Worm (Caenorhabditis elegans): Measurements from ENCODE around the gene C47D12.5.

DNA sequence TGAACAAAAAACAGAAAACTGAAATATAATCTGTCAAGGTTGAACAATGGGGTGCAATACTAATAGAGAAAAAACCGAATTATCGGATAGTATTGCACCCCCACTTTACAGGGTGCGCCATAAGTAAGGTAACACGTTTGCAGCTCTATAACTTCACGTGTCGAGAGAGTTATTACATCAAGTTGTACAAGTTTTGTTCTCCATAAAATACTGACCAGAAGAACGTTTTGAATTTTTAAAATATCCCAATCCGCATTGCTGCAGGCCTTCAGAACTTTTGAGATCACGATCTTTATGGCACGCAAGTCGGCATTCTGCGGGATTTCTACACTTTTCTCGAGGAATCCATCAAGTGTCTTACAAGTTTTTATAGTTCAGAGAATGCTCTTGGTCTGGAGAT is 47.3 kb downstream of the C47D12.5 start:
- TF ChIP-seq pag-3 (tag; optimal IDR thresholded peaks at IDR 0.05; ENCODE audit: borderline replicate concordance) = no peak
- TF ChIP-seq sox-4 (tag; optimal IDR thresholded peaks at IDR 0.05) = no peak
- TF ChIP-seq unc-55 (GFP tag; optimal IDR thresholded peaks at IDR 0.05) = no peak
- TF ChIP-seq lim-6 (tag; optimal IDR thresholded peaks at IDR 0.05) = no peak
- no peak for TF ChIP-seq hlh-13 (GFP tag; optimal IDR thresholded peaks at IDR 0.05)
- no peak for TF ChIP-seq ceh-24 (tag; optimal IDR thresholded peaks at IDR 0.05)
- no peak for TF ChIP-seq sox-2 (GFP tag; IDR thresholded peaks at IDR 0.05)
- no peak for TF ChIP-seq mec-3 (tag; optimal IDR thresholded peaks at IDR 0.05; ENCODE audit: borderline replicate concordance)
- no peak for TF ChIP-seq ceh-2 (tag; optimal IDR thresholded peaks at IDR 0.05)
- TF ChIP-seq C38D4.7 (GFP tag; optimal IDR thresholded peaks at IDR 0.05) = no peak
- no peak for TF ChIP-seq tbx-2 (tag; optimal IDR thresholded peaks at IDR 0.05)
- no peak for TF ChIP-seq syd-9 (tag; optimal IDR thresholded peaks at IDR 0.05)

All from whole organism, late embryonic.